Worm (Caenorhabditis elegans): Measurements from ENCODE around the gene ints-7.

- TF ChIP-seq skn-1 (tag; optimal IDR thresholded peaks at IDR 0.05) (no peak), snpc-4 (tag; optimal IDR thresholded peaks at IDR 0.05) (no peak), ama-1 (optimal IDR thresholded peaks at IDR 0.05) (no peak), mdl-1 (tag; optimal IDR thresholded peaks at IDR 0.05) (no peak), peb-1 (tag; optimal IDR thresholded peaks at IDR 0.05) (no peak)
Measured at ce11 chrII:11637817-11638216, 55.2 kb downstream of the ints-7 start.

Data from whole organism, L2 larva.